Worm (Caenorhabditis elegans): ENCODE data around the gene Y48G9A.11.

- TF ChIP-seq efl-1 (optimal IDR thresholded peaks at IDR 0.05) (no peak), efl-1 (GFP tag; optimal IDR thresholded peaks at IDR 0.05 in 1 of 2) (no peak), nhr-12 (tag; optimal IDR thresholded peaks at IDR 0.05) (no peak), blmp-1 (tag; optimal IDR thresholded peaks at IDR 0.05) (no peak), mep-1 (tag; optimal IDR thresholded peaks at IDR 0.05) (no peak), snpc-4 (tag; optimal IDR thresholded peaks at IDR 0.05) (no peak), zag-1 (tag; optimal IDR thresholded peaks at IDR 0.05) (no peak)
Observed at ce11 chrIII:2068248-2068647, 48.4 kb downstream of the Y48G9A.11 start, which contains the start of gene Y39A3A.3.

Measured in whole organism, L1 larva.